Fruit fly (Drosophila melanogaster) whole organism, prepupa: ENCODE results near the gene CG42540.
A peak's percentile ranks its signal among the peaks of the same experiment; 100 is the strongest.

ENCODE experiments used
- Blimp-1 ChIP-seq: fragments of 200-800 bp; sonication (Bioruptor generic); optimal IDR thresholded peaks from 3 replicates; lab custom pipeline; 2017; ENCODE audit warnings: missing biosample characterization, missing genetic modification characterization, mild to moderate bottlenecking, moderate library complexity, missing genetic modification reagents
- CG10631 ChIP-seq: fragments of 200-800 bp; sonication (Bioruptor generic); optimal IDR thresholded peaks from 2 replicates; lab custom pipeline; 2016; ENCODE audit warnings: missing biosample characterization, missing genetic modification characterization
- CG10669 ChIP-seq: fragments of 200-800 bp; sonication (Bioruptor generic); optimal IDR thresholded peaks from 3 replicates; lab custom pipeline; 2018; ENCODE audit warnings: missing biosample characterization, mild to moderate bottlenecking, missing genetic modification characterization, moderate library complexity
- CG1621 ChIP-seq: fragments of 200-800 bp; sonication (Bioruptor generic); optimal IDR thresholded peaks from 3 replicates; lab custom pipeline; 2018; ENCODE audit warnings: missing biosample characterization, mild to moderate bottlenecking, missing genetic modification characterization
- CG3032 ChIP-seq: fragments of 200-800 bp; optimal IDR thresholded peaks from 2 replicates; lab custom pipeline; 2019; ENCODE audit warnings: missing biosample characterization, mild to moderate bottlenecking, missing genetic modification characterization, moderate library complexity
- CG31627 ChIP-seq: fragments of 200-800 bp; sonication (Bioruptor generic); optimal IDR thresholded peaks from 3 replicates; lab custom pipeline; 2016; ENCODE audit warnings: missing biosample characterization, missing genetic modification characterization
- CG32006 ChIP-seq: fragments of 200-800 bp; sonication (Bioruptor generic); optimal IDR thresholded peaks from 3 replicates; lab custom pipeline; 2017; ENCODE audit warnings: missing biosample characterization, mild to moderate bottlenecking, missing genetic modification characterization
- CG34406 ChIP-seq: fragments of 200-800 bp; sonication (Bioruptor generic); optimal IDR thresholded peaks from 3 replicates; lab custom pipeline; 2016; ENCODE audit warnings: missing biosample characterization, missing genetic modification characterization
- CG3919 ChIP-seq: fragments of 200-800 bp; sonication (Bioruptor generic); optimal IDR thresholded peaks from 3 replicates; lab custom pipeline; 2016; ENCODE audit warnings: missing biosample characterization, missing genetic modification characterization
- CG6163 ChIP-seq: fragments of 200-800 bp; sonication (Bioruptor generic); IDR thresholded peaks from 3 replicates; pipeline ENCODE4 v1.3.6; 2022; ENCODE audit warnings: missing biosample characterization, missing genetic modification characterization
- CG6276 ChIP-seq: fragments of 200-800 bp; sonication (Bioruptor generic); optimal IDR thresholded peaks from 2 replicates; lab custom pipeline; 2017; ENCODE audit warnings: missing biosample characterization, mild to moderate bottlenecking, missing genetic modification characterization
- CG6792 ChIP-seq: fragments of 200-800 bp; sonication (Bioruptor generic); optimal IDR thresholded peaks from 3 replicates; lab custom pipeline; 2016; ENCODE audit warnings: missing biosample characterization, missing genetic modification characterization
- CG6854 ChIP-seq: fragments of 200-800 bp; sonication (Bioruptor generic); optimal IDR thresholded peaks from 2 replicates; lab custom pipeline; 2017; ENCODE audit warnings: missing biosample characterization, mild to moderate bottlenecking, missing genetic modification characterization
- CG7368 ChIP-seq: fragments of 200-800 bp; sonication (Bioruptor generic); optimal IDR thresholded peaks from 3 replicates; lab custom pipeline; 2016; ENCODE audit warnings: missing biosample characterization, missing genetic modification characterization
- CG8119 ChIP-seq: fragments of 200-800 bp; sonication (Bioruptor generic); IDR thresholded peaks from 3 replicates; pipeline ENCODE4 v1.3.6; 2022; ENCODE audit warnings: missing biosample characterization, missing genetic modification characterization
- CG8319 ChIP-seq: fragments of 200-800 bp; sonication (Bioruptor generic); optimal IDR thresholded peaks from 3 replicates; lab custom pipeline; 2016; ENCODE audit warnings: missing biosample characterization, missing genetic modification characterization
- CG8632 ChIP-seq: fragments of 200-800 bp; sonication (Bioruptor generic); optimal IDR thresholded peaks from 3 replicates; lab custom pipeline; 2016; ENCODE audit warnings: missing biosample characterization, missing genetic modification characterization
- CG9139 ChIP-seq: fragments of 200-800 bp; sonication (Bioruptor generic); optimal IDR thresholded peaks from 3 replicates; lab custom pipeline; 2017; ENCODE audit warnings: missing biosample characterization, mild to moderate bottlenecking, missing genetic modification characterization
- Eip75B ChIP-seq: fragments of 200-800 bp; sonication (Bioruptor generic); optimal IDR thresholded peaks from 3 replicates; lab custom pipeline; 2016; ENCODE audit warnings: missing biosample characterization, missing genetic modification characterization
- Eip78C ChIP-seq: fragments of 200-800 bp; sonication (Bioruptor generic); peaks from one replicate; lab custom pipeline; 2016; ENCODE audit warnings: missing biosample characterization, missing genetic modification characterization
- Eip93F ChIP-seq: fragments of 200-800 bp; sonication (Bioruptor generic); optimal IDR thresholded peaks from 2 replicates; lab custom pipeline; 2016; ENCODE audit warnings: missing biosample characterization, mild to moderate bottlenecking, missing genetic modification characterization
- Ets21C ChIP-seq: fragments of 200-800 bp; sonication (Bioruptor generic); optimal IDR thresholded peaks from 3 replicates; lab custom pipeline; 2016; ENCODE audit warnings: missing biosample characterization, missing genetic modification characterization
- Ets96B ChIP-seq: fragments of 200-800 bp; optimal IDR thresholded peaks from 2 replicates; lab custom pipeline; 2019; ENCODE audit warnings: missing biosample characterization, mild to moderate bottlenecking, missing genetic modification characterization, moderate library complexity
- Gug ChIP-seq: fragments of 200-800 bp; sonication (Bioruptor generic); IDR thresholded peaks from 2 replicates; pipeline ENCODE4 v1.3.6; 2022; ENCODE audit warnings: missing biosample characterization, missing genetic modification characterization
- Hr4 ChIP-seq: fragments of 200-800 bp; sonication (Bioruptor generic); optimal IDR thresholded peaks from 3 replicates; lab custom pipeline; 2016; ENCODE audit warnings: missing biosample characterization, missing genetic modification characterization
- OdsH ChIP-seq: fragments of 200-800 bp; sonication (Bioruptor generic); optimal IDR thresholded peaks from 3 replicates; lab custom pipeline; 2016; ENCODE audit warnings: missing biosample characterization, missing genetic modification characterization
- Smox ChIP-seq: fragments of 200-800 bp; sonication (Bioruptor generic); optimal IDR thresholded peaks from 3 replicates; lab custom pipeline; 2016; ENCODE audit warnings: missing biosample characterization, missing genetic modification characterization
- Sox102F ChIP-seq: fragments of 200-800 bp; sonication (Bioruptor generic); optimal IDR thresholded peaks from 2 replicates; lab custom pipeline; 2016; ENCODE audit warnings: missing biosample characterization, mild to moderate bottlenecking, missing genetic modification characterization
- Sox14 ChIP-seq: fragments of 200-800 bp; sonication (Bioruptor generic); optimal IDR thresholded peaks from 3 replicates; lab custom pipeline; 2016; ENCODE audit warnings: missing biosample characterization, missing genetic modification characterization
- Sox15 ChIP-seq: fragments of 200-800 bp; sonication (Bioruptor generic); optimal IDR thresholded peaks from 3 replicates; lab custom pipeline; 2016; ENCODE audit warnings: missing biosample characterization, missing genetic modification characterization
- acj6 ChIP-seq: fragments of 200-800 bp; sonication (Bioruptor generic); optimal IDR thresholded peaks from 3 replicates; lab custom pipeline; 2016; ENCODE audit warnings: missing biosample characterization, missing genetic modification characterization
- cyc ChIP-seq: fragments of 200-800 bp; sonication (Bioruptor generic); optimal IDR thresholded peaks from 3 replicates; lab custom pipeline; 2016; ENCODE audit warnings: missing biosample characterization, missing genetic modification characterization
- dac ChIP-seq: fragments of 200-800 bp; sonication (Bioruptor generic); optimal IDR thresholded peaks from 2 replicates; lab custom pipeline; 2017; ENCODE audit warnings: missing biosample characterization, mild to moderate bottlenecking, missing genetic modification characterization
- eg ChIP-seq: fragments of 200-800 bp; sonication (Bioruptor generic); IDR thresholded peaks from 3 replicates; pipeline ENCODE4 v1.3.6; 2022; ENCODE audit warnings: missing biosample characterization, missing genetic modification characterization
- fd59A ChIP-seq: fragments of 200-800 bp; sonication (Bioruptor generic); optimal IDR thresholded peaks from 2 replicates; lab custom pipeline; 2017; ENCODE audit warnings: missing biosample characterization, mild to moderate bottlenecking, missing genetic modification characterization, missing genetic modification reagents
- fkh ChIP-seq: fragments of 200-800 bp; sonication (Bioruptor generic); optimal IDR thresholded peaks from 3 replicates; lab custom pipeline; 2017; ENCODE audit warnings: missing biosample characterization, mild to moderate bottlenecking, missing genetic modification characterization, moderate library complexity
- lz ChIP-seq: fragments of 200-800 bp; sonication (Bioruptor generic); optimal IDR thresholded peaks from 3 replicates; lab custom pipeline; 2016; ENCODE audit warnings: missing biosample characterization, missing genetic modification characterization
- net ChIP-seq: fragments of 200-800 bp; sonication (Bioruptor generic); optimal IDR thresholded peaks from 3 replicates; lab custom pipeline; 2016; ENCODE audit warnings: missing biosample characterization, missing genetic modification characterization
- pdm3 ChIP-seq: fragments of 200-800 bp; sonication (Bioruptor generic); optimal IDR thresholded peaks from 3 replicates; lab custom pipeline; 2016; ENCODE audit warnings: missing biosample characterization, missing genetic modification characterization
- salr ChIP-seq, 2 experiments: fragments of 200-800 bp; sonication (Bioruptor generic); optimal IDR thresholded peaks; 3 replicates each; lab custom pipeline; 2016 to 2018; ENCODE audit warnings: missing biosample characterization in 2 of 2, missing genetic modification characterization in 2 of 2, mild to moderate bottlenecking in 1 of 2
- spab ChIP-seq: fragments of 200-800 bp; sonication (Bioruptor generic); optimal IDR thresholded peaks from 2 replicates; lab custom pipeline; 2017; ENCODE audit warnings: missing biosample characterization, mild to moderate bottlenecking, missing genetic modification characterization, missing genetic modification reagents
- ss ChIP-seq, 2 experiments: fragments of 200-800 bp; sonication (Bioruptor generic); optimal IDR thresholded peaks; 2 replicates in 1 of 2; 3 replicates in 1 of 2; lab custom pipeline; 2017 to 2018; ENCODE audit warnings: mild to moderate bottlenecking in 2 of 2, missing biosample characterization in 2 of 2, missing genetic modification characterization in 2 of 2, moderate library complexity in 1 of 2
- svp ChIP-seq: fragments of 200-800 bp; sonication (Bioruptor generic); peaks from one replicate; lab custom pipeline; 2016; ENCODE audit warnings: missing biosample characterization, missing genetic modification characterization
- topi ChIP-seq: fragments of 200-800 bp; sonication (Bioruptor generic); optimal IDR thresholded peaks from 3 replicates; lab custom pipeline; 2016; ENCODE audit warnings: missing biosample characterization, missing genetic modification characterization
- vri ChIP-seq: fragments of 200-800 bp; sonication (Bioruptor generic); optimal IDR thresholded peaks from 3 replicates; lab custom pipeline; 2016; ENCODE audit warnings: missing biosample characterization, mild to moderate bottlenecking, missing genetic modification characterization

Gene CG42540

DNA sequence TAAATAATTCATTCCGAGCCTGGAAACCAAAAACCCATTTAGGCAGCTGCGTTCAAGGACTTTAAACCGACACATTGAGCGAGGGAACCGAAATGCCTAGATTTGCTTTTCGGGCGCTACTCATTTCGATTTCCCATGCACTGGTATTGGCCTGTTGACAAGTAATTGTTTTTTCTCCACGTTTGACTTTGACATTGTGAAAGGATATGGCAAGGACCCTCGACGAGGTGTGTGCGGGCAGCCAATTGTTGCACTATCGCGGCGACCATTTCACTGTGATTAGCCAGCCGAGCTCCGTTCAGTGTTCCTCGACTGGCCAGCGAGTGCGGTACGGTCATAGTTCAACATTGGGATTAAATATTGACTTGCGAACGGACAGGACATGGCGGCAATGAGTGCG is at the start of gene CG42540:
Gene CG42540, plus strand, starts transcription at position 301 of the 400 bp plus-strand sequence.
- TF ChIP-seq CG31627 (GFP tag; lab: Kevin White, UChicago) = no peak
- TF ChIP-seq Sox102F (GFP tag; lab: Kevin White, UChicago) = no peak
- TF ChIP-seq CG32006 (GFP tag; lab: Kevin White, UChicago) = no peak
- no peak for TF ChIP-seq salr (GFP tag; optimal IDR thresholded peaks at IDR 0.05; lab: Kevin White, UChicago)
- no peak for TF ChIP-seq Smox (GFP tag; lab: Kevin White, UChicago)
- TF ChIP-seq CG34406 (GFP tag; lab: Kevin White, UChicago) = no peak
- TF ChIP-seq, all 60 proteins: peak for 0

DNA sequence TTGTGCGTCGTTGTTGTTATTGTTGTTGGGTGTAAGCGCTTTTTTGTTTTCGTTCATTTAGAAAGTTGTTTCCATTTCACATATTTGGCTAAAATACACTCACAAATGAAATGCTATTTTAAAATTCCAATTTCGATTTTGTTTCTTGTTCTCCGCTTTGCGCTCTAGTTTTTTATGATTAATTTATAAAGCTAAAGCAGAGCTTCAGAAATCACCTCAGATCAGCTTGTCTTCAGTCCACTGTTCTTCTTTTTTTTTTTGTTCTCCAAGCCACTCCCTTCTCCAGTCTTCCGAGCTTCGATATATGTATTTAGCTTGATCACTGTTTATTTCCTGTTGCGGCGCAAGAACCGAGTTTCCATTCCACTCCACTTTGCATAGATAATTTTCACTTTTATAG is 48.0 kb upstream of the CG42540 start:
- TF ChIP-seq fkh (GFP tag; lab: Kevin White, UChicago) (no peak), CG3032 (no peak), Eip78C (GFP tag; lab: Kevin White, UChicago) (peak; percentile 68), svp (peak; percentile 64)

DNA sequence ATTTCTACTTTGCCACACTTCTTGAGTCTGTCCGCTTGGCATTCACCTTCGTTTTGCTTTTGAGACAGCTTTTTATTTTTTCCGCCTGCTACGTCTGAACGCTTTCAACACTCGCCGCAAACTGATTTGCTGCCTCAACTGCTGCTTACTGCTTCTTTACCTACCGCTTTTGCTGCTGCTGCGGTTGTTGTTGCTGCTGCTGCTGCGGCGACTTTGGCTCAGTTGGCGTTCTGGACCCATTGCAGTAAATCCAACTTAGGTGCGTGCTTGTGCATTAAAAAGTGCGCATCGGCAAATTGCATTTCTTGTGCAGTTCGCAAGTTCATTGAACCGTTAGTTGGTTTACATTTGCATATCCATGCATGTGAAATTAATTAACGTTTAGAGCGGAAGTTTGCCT is 47.6 kb upstream of the CG42540 start, which contains the start of gene NT1:
Gene NT1, minus strand, starts transcription at position 127 of the 400 bp plus-strand sequence.
- no peak for TF ChIP-seq pdm3 (GFP tag; lab: Kevin White, UChicago)
- TF ChIP-seq CG10631 = no peak
- no peak for TF ChIP-seq CG6163 (GFP tag; lab: Robert Waterston, UW)
- no peak for TF ChIP-seq cyc (GFP tag; lab: Kevin White, UChicago)
- TF ChIP-seq Eip75B (GFP tag; lab: Kevin White, UChicago) = no peak
- TF ChIP-seq CG6792 = no peak
- TF ChIP-seq CG7368 (GFP tag; lab: Kevin White, UChicago) = no peak
- no peak for TF ChIP-seq CG8319

DNA sequence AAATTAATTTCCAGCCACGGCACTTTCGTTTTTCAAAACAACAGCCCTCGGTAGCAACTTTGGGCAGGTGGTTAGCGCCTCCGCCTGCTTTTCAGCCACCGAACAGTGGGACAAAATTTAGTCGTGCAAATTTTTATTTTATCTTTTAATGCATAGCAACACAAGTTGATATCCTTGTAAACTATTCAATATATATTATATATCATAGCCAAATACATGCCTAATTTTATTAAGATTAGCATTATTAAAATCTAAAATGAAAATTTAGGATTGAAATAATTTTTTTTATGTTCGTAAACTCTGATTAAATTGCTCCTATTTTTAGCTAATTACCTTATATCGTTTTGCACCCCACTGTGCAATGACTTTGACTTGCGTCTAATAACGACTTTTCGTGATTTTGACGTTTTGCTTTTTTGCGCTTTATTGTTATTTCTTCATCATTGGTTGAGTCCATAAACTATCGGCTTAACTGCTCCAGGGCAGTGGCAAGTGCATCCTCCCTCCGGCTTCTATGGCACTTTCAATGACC is 46.9 kb upstream of the CG42540 start:
- no peak for TF ChIP-seq CG10669
- peak; percentile 10 for TF ChIP-seq net (GFP tag; lab: Kevin White, UChicago)
- TF ChIP-seq Sox102F (GFP tag; lab: Kevin White, UChicago) = no peak
- no peak for TF ChIP-seq CG9139 (GFP tag; lab: Kevin White, UChicago)
- TF ChIP-seq salr (GFP tag; optimal IDR thresholded peaks at IDR 0.05; lab: Kevin White, UChicago) = peak in 1 of 2 experiments; percentile 10
- no peak for TF ChIP-seq Eip75B (GFP tag; lab: Kevin White, UChicago)
- TF ChIP-seq CG8319 = no peak
- no peak for TF ChIP-seq dac (GFP tag; lab: Kevin White, UChicago)
- no peak for TF ChIP-seq Sox14 (GFP tag; lab: Kevin White, UChicago)
- TF ChIP-seq fd59A = no peak
- TF ChIP-seq CG31627 (GFP tag; lab: Kevin White, UChicago) = no peak
- peak; percentile 2 for TF ChIP-seq CG8632 (GFP tag; lab: Kevin White, UChicago)
- no peak for TF ChIP-seq Eip93F (GFP tag; lab: Kevin White, UChicago)
- peak; percentile 83 for TF ChIP-seq CG8119 (GFP tag; lab: Robert Waterston, UW)
- TF ChIP-seq Gug (GFP tag; lab: Robert Waterston, UW) = no peak
- TF ChIP-seq CG10631 = no peak
- no peak for TF ChIP-seq Blimp-1 (GFP tag; lab: Kevin White, UChicago)
- TF ChIP-seq svp = peak; percentile 14
- no peak for TF ChIP-seq topi (GFP tag; lab: Kevin White, UChicago)
- no peak for TF ChIP-seq lz (GFP tag; lab: Kevin White, UChicago)
- peak; percentile 73 for TF ChIP-seq CG32006 (GFP tag; lab: Kevin White, UChicago)
- no peak for TF ChIP-seq Ets96B (tag; lab: Kevin White, UChicago)
- TF ChIP-seq acj6 (GFP tag; lab: Kevin White, UChicago) = no peak
- TF ChIP-seq CG6276 = no peak
- no peak for TF ChIP-seq pdm3 (GFP tag; lab: Kevin White, UChicago)
- peak; percentile 77 for TF ChIP-seq Eip78C (GFP tag; lab: Kevin White, UChicago)
- TF ChIP-seq ss (GFP tag; optimal IDR thresholded peaks at IDR 0.05; lab: Kevin White, UChicago) = no peak
- no peak for TF ChIP-seq CG3919
- peak; percentile 66 for TF ChIP-seq Hr4 (GFP tag; lab: Kevin White, UChicago)
- no peak for TF ChIP-seq CG1621
- no peak for TF ChIP-seq cyc (GFP tag; lab: Kevin White, UChicago)
- TF ChIP-seq Ets21C (GFP tag; lab: Kevin White, UChicago) = no peak
- no peak for TF ChIP-seq CG6854 (GFP tag; lab: Kevin White, UChicago)
- no peak for TF ChIP-seq eg (GFP tag; lab: Robert Waterston, UW)
- TF ChIP-seq vri = no peak
- no peak for TF ChIP-seq spab
- TF ChIP-seq OdsH = peak; percentile 13
- no peak for TF ChIP-seq Sox15
- TF ChIP-seq CG6163 (GFP tag; lab: Robert Waterston, UW) = no peak
